Worm (Caenorhabditis elegans): ENCODE measurements around the gene ceh-40.

- TF ChIP-seq nhr-77 (tag; optimal IDR thresholded peaks at IDR 0.05) (no peak), snpc-4 (tag; optimal IDR thresholded peaks at IDR 0.05) (no peak)
Measured at ce11 chrX:12280477-12280876, 40.1 kb downstream of the ceh-40 start, which contains the start of gene C04B4.1.
